Worm (Caenorhabditis elegans) whole organism, young adult: Measurements from ENCODE around the gene polh-1.
A peak's percentile ranks its signal among the peaks of the same experiment; 100 is the strongest.

Experiments
- B0035.1 ChIP-seq: sonication (generic microtip); optimal IDR thresholded peaks from 2 replicates; lab custom pipeline; 2016; ENCODE audit warnings: missing genetic modification characterization, mild to moderate bottlenecking, missing compliant biosample characterization, missing genotype, missing genetic modification reagents
- F33H1.4 ChIP-seq: fragments of 200-800 bp; sonication (Bioruptor generic); IDR thresholded peaks from 2 replicates; pipeline ENCODE4 v1.3.6; 2022; ENCODE audit warnings: missing genetic modification reagents, missing genetic modification characterization, missing compliant biosample characterization
- F37B4.10 ChIP-seq: fragments of 200-800 bp; sonication (Bioruptor generic); IDR thresholded peaks from 2 replicates; pipeline ENCODE4 v1.3.6; 2022; ENCODE audit warnings: missing genetic modification characterization, missing compliant biosample characterization
- F39B2.1 ChIP-seq: fragments of 200-800 bp; sonication (Bioruptor generic); IDR thresholded peaks from 2 replicates; pipeline ENCODE4 v1.3.6; 2022; ENCODE audit warnings: missing genetic modification reagents, missing genetic modification characterization, missing compliant biosample characterization
- F49E8.2 ChIP-seq: sonication (generic microtip); optimal IDR thresholded peaks from 3 replicates; lab custom pipeline; 2017; ENCODE audit warnings: missing genetic modification characterization, mild to moderate bottlenecking, missing compliant biosample characterization, antibody characterized with exemption, moderate library complexity; ENCODE audit not compliant: insufficient read depth
- F57C9.4 ChIP-seq: sonication (generic microtip); optimal IDR thresholded peaks from 2 replicates; lab custom pipeline; 2017; ENCODE audit warnings: mild to moderate bottlenecking, missing genetic modification characterization, missing compliant biosample characterization
- K11D2.4 ChIP-seq: fragments of 200-800 bp; sonication (Bioruptor generic); IDR thresholded peaks from 2 replicates; pipeline ENCODE4 v1.3.6; 2022; ENCODE audit warnings: missing genetic modification reagents, missing genetic modification characterization, missing compliant biosample characterization
- T26A5.8 ChIP-seq: sonication (generic microtip); optimal IDR thresholded peaks from 2 replicates; lab custom pipeline; 2016; ENCODE audit warnings: missing genetic modification characterization, missing compliant biosample characterization
- Y53G8AR.9 ChIP-seq: fragments of 200-800 bp; sonication (Bioruptor generic); conservative IDR thresholded peaks from 2 replicates; pipeline ENCODE4 v1.3.6; 2022; ENCODE audit warnings: missing genetic modification reagents, missing genetic modification characterization, missing compliant biosample characterization
- ZK185.1 ChIP-seq: sonication (generic microtip); optimal IDR thresholded peaks from 2 replicates; lab custom pipeline; 2016; ENCODE audit warnings: mild to moderate bottlenecking, missing genetic modification characterization, missing compliant biosample characterization; ENCODE audit not compliant: poor library complexity, severe bottlenecking
- akir-1 ChIP-seq: fragments of 200-800 bp; sonication (Bioruptor generic); optimal IDR thresholded peaks from 2 replicates; lab custom pipeline; 2018; ENCODE audit warnings: mild to moderate bottlenecking, missing genetic modification characterization, moderate library complexity, missing compliant biosample characterization
- attf-6 ChIP-seq: fragments of 200-800 bp; sonication (Bioruptor generic); IDR thresholded peaks from 2 replicates; pipeline ENCODE4 v1.3.6; 2022; ENCODE audit warnings: missing genetic modification reagents, missing genetic modification characterization, missing compliant biosample characterization
- bed-1 ChIP-seq: fragments of 200-800 bp; sonication (Bioruptor generic); IDR thresholded peaks from 2 replicates; pipeline ENCODE4 v1.3.6; 2022; ENCODE audit warnings: missing genetic modification reagents, missing genetic modification characterization, missing compliant biosample characterization
- bed-2 ChIP-seq: fragments of 200-800 bp; sonication (Bioruptor generic); IDR thresholded peaks from 2 replicates; pipeline ENCODE4 v1.3.6; 2022; ENCODE audit warnings: missing genetic modification reagents, missing genetic modification characterization, missing compliant biosample characterization
- cebp-1 ChIP-seq, 2 experiments: fragments of 200-800 bp in 1 of 2; sonication (Bioruptor generic) in 1 of 2; sonication (generic microtip) in 1 of 2; IDR thresholded peaks in 1 of 2; optimal IDR thresholded peaks in 1 of 2; 2 replicates each; pipeline versions ENCODE4 v1.3.6 to Lab custom; 2017 to 2022; ENCODE audit warnings: missing compliant biosample characterization in 2 of 2, missing genetic modification characterization in 2 of 2, mild to moderate bottlenecking in 1 of 2, missing genetic modification reagents in 1 of 2, moderate library complexity in 1 of 2
- ceh-27 ChIP-seq: fragments of 200-800 bp; sonication (Bioruptor generic); optimal IDR thresholded peaks from 2 replicates; lab custom pipeline; 2018; ENCODE audit warnings: mild to moderate bottlenecking, missing genetic modification characterization, moderate library complexity, missing compliant biosample characterization
- ceh-40 ChIP-seq: fragments of 200-800 bp; sonication (Bioruptor generic); IDR thresholded peaks from 2 replicates; pipeline ENCODE4 v1.3.6; 2022; ENCODE audit warnings: missing genetic modification characterization, missing compliant biosample characterization
- ceh-91 ChIP-seq: fragments of 200-800 bp; sonication (Bioruptor generic); IDR thresholded peaks from 2 replicates; pipeline ENCODE4 v1.3.6; 2022; ENCODE audit warnings: missing genetic modification reagents, missing genetic modification characterization, missing compliant biosample characterization
- efl-1 ChIP-seq: fragments of 150-350 bp; optimal IDR thresholded peaks from 2 replicates; lab custom pipeline; 2014; ENCODE audit warnings: missing biosample characterization, missing genetic modification reagents, missing genetic modification characterization
- egl-18 ChIP-seq: fragments of 200-800 bp; sonication (Bioruptor generic); IDR thresholded peaks from 2 replicates; pipeline ENCODE4 v1.3.6; 2022; ENCODE audit warnings: missing genetic modification reagents, missing genetic modification characterization, missing compliant biosample characterization
- egrh-3 ChIP-seq: fragments of 200-800 bp; sonication (Bioruptor generic); IDR thresholded peaks from 2 replicates; pipeline ENCODE4 v1.3.6; 2022; ENCODE audit warnings: missing genetic modification reagents, missing genetic modification characterization, missing compliant biosample characterization
- gei-17 ChIP-seq: fragments of 200-800 bp; sonication (Bioruptor generic); optimal IDR thresholded peaks from 2 replicates; lab custom pipeline; 2018; ENCODE audit warnings: mild to moderate bottlenecking, missing genetic modification characterization, missing compliant biosample characterization
- hlh-26 ChIP-seq: fragments of 200-800 bp; sonication (Bioruptor generic); conservative IDR thresholded peaks from 2 replicates; pipeline ENCODE4 v1.3.6; 2022; ENCODE audit warnings: missing genetic modification reagents, missing genetic modification characterization, missing compliant biosample characterization
- hmg-1.2 ChIP-seq: fragments of 200-800 bp; sonication (Bioruptor generic); IDR thresholded peaks from 2 replicates; pipeline ENCODE4 v1.3.6; 2022; ENCODE audit warnings: missing genetic modification reagents, missing genetic modification characterization, missing compliant biosample characterization
- lag-1 ChIP-seq: fragments of 200-800 bp; sonication (Bioruptor generic); IDR thresholded peaks from 2 replicates; pipeline ENCODE4 v1.3.6; 2022; ENCODE audit warnings: missing genetic modification reagents, missing genetic modification characterization, missing compliant biosample characterization
- madf-10 ChIP-seq: sonication (generic microtip); optimal IDR thresholded peaks from 2 replicates; lab custom pipeline; 2016; ENCODE audit warnings: mild to moderate bottlenecking, missing genetic modification characterization, missing compliant biosample characterization
- mes-4 ChIP-seq: sonication (generic microtip); optimal IDR thresholded peaks from 2 replicates; lab custom pipeline; 2016; ENCODE audit warnings: missing genotype, missing genetic modification characterization, missing compliant biosample characterization
- mxl-1 ChIP-seq: sonication (generic microtip); optimal IDR thresholded peaks from 2 replicates; lab custom pipeline; 2016; ENCODE audit warnings: missing genetic modification characterization, missing compliant biosample characterization
- nfya-2 ChIP-seq: fragments of 200-800 bp; sonication (Bioruptor generic); IDR thresholded peaks from 2 replicates; pipeline ENCODE4 v1.3.6; 2022; ENCODE audit warnings: missing genetic modification reagents, missing genetic modification characterization, missing compliant biosample characterization
- nhr-179 ChIP-seq: sonication (generic microtip); optimal IDR thresholded peaks from 2 replicates; lab custom pipeline; 2016; ENCODE audit warnings: mild to moderate bottlenecking, missing genetic modification characterization, missing compliant biosample characterization
- nhr-80 ChIP-seq: sonication (generic microtip); optimal IDR thresholded peaks from 2 replicates; lab custom pipeline; 2016; ENCODE audit warnings: missing genetic modification characterization, missing compliant biosample characterization
- nhr-90 ChIP-seq: sonication (generic microtip); optimal IDR thresholded peaks from 2 replicates; lab custom pipeline; 2016; ENCODE audit warnings: missing genotype, mild to moderate bottlenecking, missing genetic modification characterization, missing compliant biosample characterization
- pha-4 ChIP-seq: fragments of 150-350 bp; sonication (generic microtip); optimal IDR thresholded peaks from 2 replicates; lab custom pipeline; 2014; ENCODE audit warnings: missing biosample characterization, missing genetic modification reagents, missing genetic modification characterization
- repo-1 ChIP-seq: sonication (generic microtip); optimal IDR thresholded peaks from 2 replicates; lab custom pipeline; 2017; ENCODE audit warnings: mild to moderate bottlenecking, missing genetic modification characterization, missing compliant biosample characterization
- sdz-38 ChIP-seq: sonication (generic microtip); optimal IDR thresholded peaks from 2 replicates; lab custom pipeline; 2016; ENCODE audit warnings: missing genotype, missing genetic modification characterization, missing compliant biosample characterization
- sea-2 ChIP-seq: fragments of 200-800 bp; sonication (Bioruptor generic); IDR thresholded peaks from 2 replicates; pipeline ENCODE4 v1.3.6; 2022; ENCODE audit warnings: missing genetic modification characterization, missing compliant biosample characterization
- snpc-4 ChIP-seq, 5 experiments: fragments of 150-350 bp in 1 of 5; sonication (generic microtip) in 4 of 5; optimal IDR thresholded peaks; 2 replicates each; lab custom pipeline; 2014 to 2018; ENCODE audit warnings: missing genetic modification characterization in 5 of 5, missing biosample characterization in 3 of 5, antibody characterized with exemption in 2 of 5, mild to moderate bottlenecking in 2 of 5, missing compliant biosample characterization in 2 of 5, missing genotype in 2 of 5, moderate library complexity in 2 of 5, missing genetic modification reagents in 1 of 5
- somi-1 ChIP-seq: fragments of 200-800 bp; sonication (Bioruptor generic); optimal IDR thresholded peaks from 2 replicates; lab custom pipeline; 2018; ENCODE audit warnings: mild to moderate bottlenecking, missing genetic modification characterization, missing compliant biosample characterization
- unc-130 ChIP-seq: sonication (generic microtip); optimal IDR thresholded peaks from 2 replicates; lab custom pipeline; 2016; ENCODE audit warnings: missing genetic modification reagents, missing genetic modification characterization, missing compliant biosample characterization
- unc-62 ChIP-seq: fragments of 150-350 bp; optimal IDR thresholded peaks from 2 replicates; lab custom pipeline; 2014; ENCODE audit warnings: missing biosample characterization, missing genetic modification reagents, missing genetic modification characterization
- ztf-22 ChIP-seq: fragments of 200-800 bp; sonication (Bioruptor generic); optimal IDR thresholded peaks from 2 replicates; lab custom pipeline; 2018; ENCODE audit warnings: mild to moderate bottlenecking, missing genetic modification characterization, moderate library complexity, missing compliant biosample characterization
- ztf-3 ChIP-seq: fragments of 200-800 bp; sonication (Bioruptor generic); optimal IDR thresholded peaks from 2 replicates; lab custom pipeline; 2018; ENCODE audit warnings: mild to moderate bottlenecking, missing genetic modification characterization, missing compliant biosample characterization

polh-1 gene

ce11 chrIII:1951388-1951787 lies 1.3 kb upstream of the polh-1 start, which contains the start of gene F53A3.7 (continued):
- no peak for TF ChIP-seq hlh-26
- TF ChIP-seq mxl-1 (tag; lab: Kevin White, UChicago), result no peak
- no peak for TF ChIP-seq bed-1
- no peak for TF ChIP-seq efl-1 (GFP tag; lab: Kevin White, UChicago)
- no peak for TF ChIP-seq sdz-38 (tag; lab: Kevin White, UChicago)
- no peak for TF ChIP-seq ztf-22
- no peak for TF ChIP-seq pha-4 (tag; lab: Kevin White, UChicago)
- no peak for TF ChIP-seq bed-2 (GFP tag; lab: Robert Waterston, UW)
- no peak for TF ChIP-seq cebp-1 (GFP tag; IDR thresholded peaks at IDR 0.05; lab: Robert Waterston, UW)
- no peak for TF ChIP-seq cebp-1 (tag; optimal IDR thresholded peaks at IDR 0.05; lab: Kevin White, UChicago)
- TF ChIP-seq B0035.1 (tag; lab: Kevin White, UChicago), result no peak
- TF ChIP-seq F33H1.4, result no peak
- TF ChIP-seq unc-130 (GFP tag; lab: Kevin White, UChicago), result peak; percentile 41
- TF ChIP-seq nhr-80 (tag; lab: Kevin White, UChicago), result no peak
- no peak for TF ChIP-seq lag-1 (GFP tag; lab: Robert Waterston, UW)
- TF ChIP-seq F37B4.10 (GFP tag; lab: Robert Waterston, UW), result no peak
- peak; percentile 38 for TF ChIP-seq ztf-3 (GFP tag; lab: Kevin White, UChicago)
- no peak for TF ChIP-seq akir-1
- TF ChIP-seq F49E8.2 (tag; lab: Kevin White, UChicago), result no peak
- TF ChIP-seq gei-17 (GFP tag; lab: Kevin White, UChicago), result no peak
- TF ChIP-seq sea-2, result no peak
- peak; percentile 65; the same call in 1 of the 2 replicates for TF ChIP-seq F39B2.1 (GFP tag; lab: Robert Waterston, UW)
- TF ChIP-seq somi-1 (GFP tag; lab: Kevin White, UChicago), result no peak
- no peak for TF ChIP-seq mes-4 (tag; lab: Kevin White, UChicago)
- no peak for TF ChIP-seq ceh-27
- no peak for TF ChIP-seq ZK185.1
- no peak for TF ChIP-seq unc-62 (GFP tag; lab: Kevin White, UChicago)
- TF ChIP-seq hmg-1.2, result 0 out of 2 replicates have a peak, but pooled peaks have one; percentile 11
- TF ChIP-seq repo-1 (tag; lab: Kevin White, UChicago), result peak; percentile 63
- no peak for TF ChIP-seq attf-6 (GFP tag; lab: Robert Waterston, UW)
- TF ChIP-seq F57C9.4, result no peak
- no peak for TF ChIP-seq ceh-40 (GFP tag; lab: Robert Waterston, UW)
- TF ChIP-seq ceh-91 (GFP tag; lab: Robert Waterston, UW), result no peak
- peak; percentile 69; the same call in 1 of the 2 replicates for TF ChIP-seq Y53G8AR.9
- no peak for TF ChIP-seq snpc-4 (GFP tag; optimal IDR thresholded peaks at IDR 0.05; lab: Kevin White, UChicago)
- peak in 1 of 4 experiments; percentile 37 for TF ChIP-seq snpc-4 (tag; optimal IDR thresholded peaks at IDR 0.05; lab: Kevin White, UChicago)
- no peak for TF ChIP-seq K11D2.4 (GFP tag; lab: Robert Waterston, UW)
- peak; percentile 14 for TF ChIP-seq nhr-179 (tag; lab: Kevin White, UChicago)
- no peak for TF ChIP-seq egrh-3 (GFP tag; lab: Robert Waterston, UW)
- 0 out of 2 replicates have a peak, but pooled peaks have one; percentile 20 for TF ChIP-seq egl-18 (GFP tag; lab: Robert Waterston, UW)
- TF ChIP-seq nhr-90, result no peak
- no peak for TF ChIP-seq madf-10 (tag; lab: Kevin White, UChicago)
- TF ChIP-seq nfya-2 (GFP tag; lab: Robert Waterston, UW), result 0 out of 2 replicates have a peak, but pooled peaks have one; percentile 56
- peak; percentile 4 for TF ChIP-seq T26A5.8 (tag; lab: Kevin White, UChicago)
